Fruit fly (Drosophila melanogaster) whole organism, pupa: Measurements from ENCODE around the gene trbd.

Experiments used
- CG10348 ChIP-seq: fragments of 200-800 bp; sonication (Bioruptor generic); IDR thresholded peaks from 2 replicates; pipeline ENCODE4 v1.3.6; 2022; ENCODE audit warnings: missing biosample characterization, missing genetic modification characterization
- CG12605 ChIP-seq: fragments of 200-800 bp; sonication (Bioruptor generic); IDR thresholded peaks from 2 replicates; pipeline ENCODE4 v1.3.6; 2022; ENCODE audit warnings: missing biosample characterization, missing genetic modification characterization
- CG13204 ChIP-seq: fragments of 200-800 bp; sonication (Bioruptor generic); optimal IDR thresholded peaks from 2 replicates; lab custom pipeline; 2018; ENCODE audit warnings: missing biosample characterization, mild to moderate bottlenecking, missing genetic modification characterization, moderate library complexity
- CG14655 ChIP-seq: fragments of 200-800 bp; sonication (Bioruptor generic); optimal IDR thresholded peaks from 3 replicates; lab custom pipeline; 2017; ENCODE audit warnings: mild to moderate bottlenecking, missing biosample characterization, missing genetic modification reagents, missing genetic modification characterization
- CG15710 ChIP-seq: fragments of 200-800 bp; sonication (Bioruptor generic); optimal IDR thresholded peaks from 2 replicates; lab custom pipeline; 2018; ENCODE audit warnings: missing biosample characterization, mild to moderate bottlenecking, missing genetic modification characterization, moderate library complexity
- CG17806 ChIP-seq: fragments of 200-800 bp; sonication (Bioruptor generic); optimal IDR thresholded peaks from 2 replicates; lab custom pipeline; 2018; ENCODE audit warnings: missing biosample characterization, mild to moderate bottlenecking, missing genetic modification characterization, moderate library complexity
- CG32121 ChIP-seq: fragments of 200-800 bp; sonication (Bioruptor generic); IDR thresholded peaks from 2 replicates; pipeline ENCODE4 v1.3.6; 2022; ENCODE audit warnings: missing biosample characterization, missing genetic modification characterization
- CG34367 ChIP-seq: fragments of 200-800 bp; sonication (Bioruptor generic); optimal IDR thresholded peaks from 2 replicates; lab custom pipeline; 2018; ENCODE audit warnings: missing biosample characterization, mild to moderate bottlenecking, missing genetic modification characterization
- CG4496 ChIP-seq: fragments of 200-800 bp; sonication (Bioruptor generic); IDR thresholded peaks from 3 replicates; pipeline ENCODE4 v1.3.6; 2022; ENCODE audit warnings: missing biosample characterization, missing genetic modification characterization
- CG8159 ChIP-seq: fragments of 200-800 bp; sonication (Bioruptor generic); optimal IDR thresholded peaks from 3 replicates; lab custom pipeline; 2018; ENCODE audit warnings: missing biosample characterization, mild to moderate bottlenecking, missing genetic modification characterization, moderate library complexity
- CG8301 ChIP-seq: fragments of 200-800 bp; sonication (Bioruptor generic); optimal IDR thresholded peaks from 2 replicates; lab custom pipeline; 2018; ENCODE audit warnings: missing biosample characterization, mild to moderate bottlenecking, missing genetic modification characterization
- CG9948 ChIP-seq: fragments of 200-800 bp; sonication (Bioruptor generic); optimal IDR thresholded peaks from 2 replicates; lab custom pipeline; 2018; ENCODE audit warnings: missing biosample characterization, mild to moderate bottlenecking, missing genetic modification characterization, moderate library complexity
- D1 ChIP-seq: fragments of 200-800 bp; sonication (Bioruptor generic); optimal IDR thresholded peaks from 2 replicates; lab custom pipeline; 2018; ENCODE audit warnings: missing biosample characterization, mild to moderate bottlenecking, missing genetic modification characterization, moderate library complexity
- EcR ChIP-seq: fragments of 200-800 bp; sonication (Bioruptor generic); optimal IDR thresholded peaks from 3 replicates; lab custom pipeline; 2019; ENCODE audit warnings: missing biosample characterization, missing genetic modification characterization, mild to moderate bottlenecking, moderate library complexity, missing genetic modification reagents
- Ets98B ChIP-seq: fragments of 200-800 bp; sonication (Bioruptor generic); IDR thresholded peaks from 2 replicates; pipeline ENCODE4 v1.3.6; 2022; ENCODE audit warnings: missing biosample characterization, missing genetic modification characterization
- Pif1A ChIP-seq: fragments of 200-800 bp; sonication (Bioruptor generic); optimal IDR thresholded peaks from 3 replicates; lab custom pipeline; 2016; ENCODE audit warnings: missing biosample characterization, missing genetic modification characterization
- Pif1B ChIP-seq: fragments of 200-800 bp; sonication (Bioruptor generic); optimal IDR thresholded peaks from 3 replicates; lab custom pipeline; 2016; ENCODE audit warnings: missing biosample characterization, missing genetic modification characterization
- Snoo ChIP-seq: fragments of 200-800 bp; sonication (Bioruptor generic); optimal IDR thresholded peaks from 3 replicates; lab custom pipeline; 2017; ENCODE audit warnings: missing biosample characterization, mild to moderate bottlenecking, missing genetic modification characterization, inconsistent platforms
- fd96Ca ChIP-seq: fragments of 200-800 bp; sonication (Bioruptor generic); IDR thresholded peaks from 3 replicates; pipeline ENCODE4 v1.3.6; 2022; ENCODE audit warnings: missing biosample characterization, missing genetic modification characterization
- gl ChIP-seq: fragments of 200-800 bp; sonication (Bioruptor generic); optimal IDR thresholded peaks from 2 replicates; lab custom pipeline; 2018; ENCODE audit warnings: missing biosample characterization, mild to moderate bottlenecking, missing genetic modification characterization
- rn ChIP-seq: fragments of 200-800 bp; sonication (Bioruptor generic); IDR thresholded peaks from 2 replicates; pipeline ENCODE4 v1.3.6; 2022; ENCODE audit warnings: missing biosample characterization, missing genetic modification characterization

The trbd gene

DNA sequence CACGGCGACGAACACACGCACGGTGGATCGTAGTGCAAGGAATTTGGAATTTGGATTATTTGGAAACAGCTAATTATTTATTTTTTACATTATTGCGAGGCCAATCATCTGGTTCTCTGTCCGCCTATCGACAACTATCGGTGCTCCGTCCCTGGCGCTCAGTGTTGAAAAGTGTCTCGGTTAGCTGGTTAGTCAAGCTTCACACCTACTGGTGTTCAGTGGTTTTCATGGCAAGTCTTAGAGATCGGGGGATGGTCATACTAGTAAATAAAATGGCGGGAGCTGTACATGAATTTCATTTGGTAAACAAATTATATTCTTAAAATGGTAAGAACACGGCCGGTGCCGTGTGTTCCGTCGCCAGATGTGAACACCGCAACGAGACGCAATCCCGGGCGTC is at the start of gene trbd, which contains the start of gene dmt:
trbd (minus strand) TSS at position 152 of the 400 bp plus-strand sequence.
dmt (plus strand) TSS at position 257 of the 400 bp plus-strand sequence.
- TF ChIP-seq CG12605 (GFP tag; lab: Robert Waterston, UW) (no peak), CG4496 (GFP tag; lab: Robert Waterston, UW) (no peak), fd96Ca (GFP tag; lab: Robert Waterston, UW) (no peak), CG10348 (GFP tag; lab: Robert Waterston, UW) (no peak)
- TF ChIP-seq, all 21 proteins: peak for 0

DNA sequence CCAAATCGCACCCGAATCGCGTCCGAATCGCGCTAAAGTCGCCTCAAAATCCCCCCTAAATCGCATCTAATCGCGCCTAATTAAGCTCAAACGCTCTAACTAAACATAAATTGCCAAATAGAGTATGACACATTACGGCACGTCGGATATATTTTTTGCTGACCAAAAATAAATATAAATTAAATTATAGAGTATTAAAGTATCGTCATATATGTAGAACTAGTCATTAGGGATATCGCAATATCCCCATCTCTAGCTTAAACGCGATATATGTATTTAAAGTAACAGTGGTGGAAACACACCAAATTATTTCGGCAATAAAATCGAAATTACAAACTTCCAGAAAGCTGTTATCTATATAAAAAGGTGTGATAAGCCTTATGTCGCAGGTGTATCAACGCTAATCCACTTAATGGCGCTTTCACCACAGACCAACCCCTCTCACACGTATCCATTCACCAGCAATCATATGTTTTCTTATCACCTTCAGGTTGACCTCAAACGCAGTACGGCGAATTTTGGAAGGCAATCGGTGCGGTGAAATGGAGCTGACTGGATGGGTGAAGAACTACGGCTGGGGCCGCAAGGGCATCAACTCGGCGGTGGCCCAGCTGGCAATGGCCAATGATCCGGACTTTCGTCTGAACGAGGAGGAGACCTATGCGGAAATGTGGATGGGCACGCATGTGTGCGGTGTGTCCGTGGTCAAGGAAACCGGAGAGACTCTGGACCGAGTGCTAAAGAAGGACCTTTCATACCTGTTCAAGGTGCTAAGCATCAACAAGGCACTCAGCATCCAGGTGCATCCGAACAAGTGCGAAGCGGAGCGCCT is 48.7 kb upstream of the trbd start, which contains the start of gene Mpi:
Mpi (plus strand) TSS at position 263 of the 832 bp plus-strand sequence.
- TF ChIP-seq CG32121 (GFP tag; lab: Robert Waterston, UW) (no peak; the same call in 1 of the 2 replicates), CG8159 (tag; lab: Kevin White, UChicago) (no peak), CG8301 (tag; lab: Kevin White, UChicago) (no peak), D1 (tag; lab: Kevin White, UChicago) (no peak), Pif1B (GFP tag; lab: Kevin White, UChicago) (no peak), CG12605 (GFP tag; lab: Robert Waterston, UW) (no peak), Ets98B (no peak), CG10348 (GFP tag; lab: Robert Waterston, UW) (no peak), Snoo (tag; lab: Kevin White, UChicago) (peak; percentile 33), CG17806 (tag; lab: Kevin White, UChicago) (peak; percentile 18), rn (GFP tag; lab: Robert Waterston, UW) (no peak), gl (no peak), CG13204 (GFP tag; lab: Kevin White, UChicago) (no peak), CG34367 (tag; lab: Kevin White, UChicago) (no peak), EcR (peak; percentile 64), CG4496 (GFP tag; lab: Robert Waterston, UW) (peak; percentile 35; the same call in 1 of the 3 replicates), Pif1A (GFP tag; lab: Kevin White, UChicago) (no peak), CG15710 (tag; lab: Kevin White, UChicago) (no peak), CG14655 (GFP tag; lab: Kevin White, UChicago) (no peak), CG9948 (tag; lab: Kevin White, UChicago) (no peak)

DNA sequence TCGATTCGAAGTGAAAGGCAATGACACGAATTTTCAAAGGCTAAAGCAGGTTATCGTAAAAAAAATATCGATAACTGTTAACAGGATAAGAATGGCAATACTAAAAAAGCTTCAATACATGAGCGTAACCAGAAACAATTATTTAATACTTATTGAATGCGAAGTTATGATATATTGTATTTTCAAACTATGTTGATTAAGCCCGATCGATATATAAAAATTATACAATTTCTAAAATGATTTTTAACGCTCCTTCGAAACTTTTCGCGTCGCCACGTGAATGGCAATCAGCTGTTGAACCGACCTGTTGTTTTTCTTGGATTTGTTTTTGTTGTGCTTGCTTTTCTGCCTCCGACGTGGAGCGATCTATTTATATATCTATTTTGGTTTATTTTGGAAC is 45.4 kb upstream of the trbd start, which contains the start of the genes Alg12 and Rpt3R:
Alg12 (plus strand) TSS at position 305 of the 400 bp plus-strand sequence.
Rpt3R (minus strand) TSS at position 324 of the 400 bp plus-strand sequence.
- TF ChIP-seq EcR (peak; percentile 54), CG15710 (tag; lab: Kevin White, UChicago) (no peak)

DNA sequence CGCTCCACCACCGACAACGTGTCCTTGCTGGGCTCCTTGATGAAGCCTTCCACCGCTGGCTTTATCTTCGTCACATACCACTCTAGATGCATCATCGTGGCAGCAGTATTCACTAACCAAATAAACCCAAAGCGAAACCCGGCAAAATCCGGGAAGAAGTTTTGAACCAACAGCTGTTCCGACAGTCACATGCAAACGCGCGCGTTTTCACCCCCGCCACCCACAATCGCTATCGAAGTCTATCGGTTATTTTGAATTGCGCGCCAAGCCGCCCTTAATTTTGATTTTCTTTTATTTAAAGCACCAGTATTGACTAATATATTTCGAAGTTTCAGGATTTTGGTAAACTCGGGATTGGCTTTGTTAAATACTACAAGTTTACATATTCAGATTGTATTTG is 43.6 kb upstream of the trbd start, which contains the start of gene Tti1:
Tti1 (minus strand) TSS at position 200 of the 400 bp plus-strand sequence.
- TF ChIP-seq CG12605 (GFP tag; lab: Robert Waterston, UW): no peak
- TF ChIP-seq, all 21 proteins: peak for 0

DNA sequence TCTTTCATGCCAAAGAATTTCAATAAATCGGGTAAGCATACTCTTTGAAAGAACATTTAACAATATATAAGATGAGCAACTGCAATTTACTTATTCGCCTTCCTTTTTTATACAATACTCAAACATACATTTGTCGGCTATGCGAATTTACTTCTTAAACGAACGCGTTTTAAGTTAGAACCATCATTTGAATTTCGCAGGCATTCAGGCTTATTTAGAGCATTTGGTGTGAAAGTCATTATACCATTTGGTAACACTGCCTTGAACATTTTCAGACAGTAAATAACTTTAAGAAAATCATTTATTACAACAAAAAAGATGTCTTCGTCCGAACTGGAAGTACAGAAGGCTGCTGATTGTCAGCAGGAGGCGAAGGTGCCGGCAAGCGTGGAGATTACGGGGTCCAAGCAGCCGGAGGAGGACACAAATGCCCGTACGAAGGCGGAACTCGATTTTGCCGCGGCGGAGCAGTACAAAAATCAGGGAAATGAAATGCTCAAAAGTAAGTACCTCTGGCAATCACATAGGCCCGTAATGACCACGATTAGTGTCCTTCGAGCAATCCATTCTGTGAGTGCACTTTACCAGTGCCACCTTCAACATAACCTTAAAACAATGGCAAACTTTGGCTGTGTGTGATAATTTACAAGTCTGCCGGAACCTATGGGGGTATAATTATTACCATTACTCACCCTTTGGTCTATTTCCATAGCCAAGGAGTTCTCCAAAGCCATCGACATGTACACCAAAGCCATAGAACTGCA is 37.2 kb upstream of the trbd start:
- TF ChIP-seq CG15710 (tag; lab: Kevin White, UChicago) (no peak), D1 (tag; lab: Kevin White, UChicago) (no peak), CG4496 (GFP tag; lab: Robert Waterston, UW) (no peak)

DNA sequence ATGACTTTTGCATAAGTTTGCCTTT is 36.9 kb upstream of the trbd start, which contains the start of gene PpD3:
PpD3 (plus strand) TSS at position 1 of the 25 bp plus-strand sequence.
- TF ChIP-seq CG17806 (tag; lab: Kevin White, UChicago): no peak
- TF ChIP-seq fd96Ca (GFP tag; lab: Robert Waterston, UW): no peak
- TF ChIP-seq CG8301 (tag; lab: Kevin White, UChicago): no peak
- TF ChIP-seq CG15710 (tag; lab: Kevin White, UChicago): no peak
- TF ChIP-seq CG14655 (GFP tag; lab: Kevin White, UChicago): no peak
- no peak for TF ChIP-seq CG32121 (GFP tag; lab: Robert Waterston, UW)
- no peak for TF ChIP-seq gl
- no peak for TF ChIP-seq Ets98B
- no peak for TF ChIP-seq CG12605 (GFP tag; lab: Robert Waterston, UW)
- no peak for TF ChIP-seq Pif1A (GFP tag; lab: Kevin White, UChicago)
- no peak for TF ChIP-seq D1 (tag; lab: Kevin White, UChicago)
- TF ChIP-seq CG34367 (tag; lab: Kevin White, UChicago): no peak
- no peak for TF ChIP-seq Snoo (tag; lab: Kevin White, UChicago)
- TF ChIP-seq CG4496 (GFP tag; lab: Robert Waterston, UW): no peak
- TF ChIP-seq, all 21 proteins: peak for 0
